Fruit fly (Drosophila melanogaster) whole organism, pupa: ENCODE data around the gene CecA1.

Experiments used
- CG12605 ChIP-seq: fragments of 200-800 bp; sonication (Bioruptor generic); IDR thresholded peaks from 2 replicates; pipeline ENCODE4 v1.3.6; 2022; ENCODE audit warnings: missing biosample characterization, missing genetic modification characterization
- CG14655 ChIP-seq: fragments of 200-800 bp; sonication (Bioruptor generic); optimal IDR thresholded peaks from 3 replicates; lab custom pipeline; 2017; ENCODE audit warnings: mild to moderate bottlenecking, missing biosample characterization, missing genetic modification reagents, missing genetic modification characterization
- CG15710 ChIP-seq: fragments of 200-800 bp; sonication (Bioruptor generic); optimal IDR thresholded peaks from 2 replicates; lab custom pipeline; 2018; ENCODE audit warnings: missing biosample characterization, mild to moderate bottlenecking, missing genetic modification characterization, moderate library complexity
- CG17806 ChIP-seq: fragments of 200-800 bp; sonication (Bioruptor generic); optimal IDR thresholded peaks from 2 replicates; lab custom pipeline; 2018; ENCODE audit warnings: missing biosample characterization, mild to moderate bottlenecking, missing genetic modification characterization, moderate library complexity
- CG4496 ChIP-seq: fragments of 200-800 bp; sonication (Bioruptor generic); IDR thresholded peaks from 3 replicates; pipeline ENCODE4 v1.3.6; 2022; ENCODE audit warnings: missing biosample characterization, missing genetic modification characterization
- EcR ChIP-seq: fragments of 200-800 bp; sonication (Bioruptor generic); optimal IDR thresholded peaks from 3 replicates; lab custom pipeline; 2019; ENCODE audit warnings: missing biosample characterization, missing genetic modification characterization, mild to moderate bottlenecking, moderate library complexity, missing genetic modification reagents
- fd96Ca ChIP-seq: fragments of 200-800 bp; sonication (Bioruptor generic); IDR thresholded peaks from 3 replicates; pipeline ENCODE4 v1.3.6; 2022; ENCODE audit warnings: missing biosample characterization, missing genetic modification characterization
- gl ChIP-seq: fragments of 200-800 bp; sonication (Bioruptor generic); optimal IDR thresholded peaks from 2 replicates; lab custom pipeline; 2018; ENCODE audit warnings: missing biosample characterization, mild to moderate bottlenecking, missing genetic modification characterization
- rn ChIP-seq: fragments of 200-800 bp; sonication (Bioruptor generic); IDR thresholded peaks from 2 replicates; pipeline ENCODE4 v1.3.6; 2022; ENCODE audit warnings: missing biosample characterization, missing genetic modification characterization

DNA sequence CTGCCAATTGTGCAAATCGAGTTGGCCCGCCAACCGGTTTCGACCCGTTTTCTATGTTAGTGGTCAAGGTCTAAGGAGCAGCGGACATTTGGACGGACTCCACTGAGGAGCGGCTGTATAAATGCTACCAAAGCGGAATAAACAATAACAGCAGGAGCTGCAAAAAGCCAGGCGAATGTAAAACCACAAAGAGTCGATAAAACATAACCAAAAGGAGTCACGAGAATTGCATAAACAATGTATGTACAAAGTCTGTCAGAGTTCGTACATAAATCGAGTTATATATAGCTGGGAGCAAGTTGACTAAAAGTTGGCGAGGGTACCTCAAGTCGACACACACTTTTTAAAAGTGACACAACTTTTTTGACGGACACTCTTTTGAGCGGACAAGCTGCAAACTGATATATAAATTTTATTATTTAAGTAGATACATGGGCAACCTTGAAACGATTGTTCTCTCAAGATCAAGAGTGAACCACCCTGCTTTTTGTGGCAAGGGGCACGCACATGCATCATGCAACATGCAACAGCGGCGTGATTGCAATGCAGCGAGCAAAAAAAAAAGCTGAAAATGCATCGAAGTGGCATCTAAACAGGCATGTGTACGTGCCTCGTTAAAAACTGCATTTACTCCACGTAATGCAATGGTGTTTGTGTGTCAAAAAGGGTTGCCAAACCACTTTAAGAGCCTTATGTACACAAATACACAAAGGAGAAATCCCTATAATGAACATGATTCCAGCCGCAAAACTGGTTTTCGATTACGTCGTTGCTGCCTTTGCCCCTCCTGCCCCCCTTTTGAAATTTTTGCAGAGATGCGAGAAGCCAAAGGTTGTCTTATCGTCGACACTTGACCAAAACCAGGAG is 44.8 kb downstream of the CecA1 start:
- peak; percentile 97 for TF ChIP-seq CG15710 (tag; lab: Kevin White, UChicago)
- TF ChIP-seq fd96Ca: peak; percentile 96
- peak; percentile 97 for TF ChIP-seq CG17806 (tag; lab: Kevin White, UChicago)
- peak; percentile 97 for TF ChIP-seq CG4496 (GFP tag; lab: Robert Waterston, UW)
- peak; percentile 96 for TF ChIP-seq gl
- peak; percentile 84 for TF ChIP-seq rn
- TF ChIP-seq CG14655 (GFP tag; lab: Kevin White, UChicago): peak; percentile 95
- peak; percentile 97 for TF ChIP-seq CG12605 (GFP tag; lab: Robert Waterston, UW)
- peak; percentile 73 for TF ChIP-seq EcR (GFP tag; lab: Kevin White, UChicago)
